Worm (Caenorhabditis elegans) whole organism, midembryonic: ENCODE data around the gene Y61A9LA.1.

ENCODE experiments used
- T22C8.4 ChIP-seq: fragments of 200-800 bp; sonication (Bioruptor generic); IDR thresholded peaks from 2 replicates; pipeline ENCODE4 v1.3.6; 2022; ENCODE audit warnings: missing genetic modification characterization, missing compliant biosample characterization
- cog-1 ChIP-seq: sonication (generic microtip); optimal IDR thresholded peaks from 2 replicates; lab custom pipeline; 2016; ENCODE audit warnings: missing genetic modification characterization, missing compliant biosample characterization
- flt-1 ChIP-seq: fragments of 200-800 bp; sonication (Bioruptor generic); IDR thresholded peaks from 2 replicates; pipeline ENCODE4 v1.3.6; 2022; ENCODE audit warnings: missing genetic modification characterization, missing compliant biosample characterization
- klf-2 ChIP-seq: fragments of 200-800 bp; sonication (Bioruptor generic); conservative IDR thresholded peaks from 2 replicates; pipeline ENCODE4 v1.3.6; 2022; ENCODE audit warnings: missing genetic modification reagents, missing genetic modification characterization, missing compliant biosample characterization
- med-1 ChIP-seq: sonication (generic microtip); optimal IDR thresholded peaks from 2 replicates; lab custom pipeline; 2017; ENCODE audit warnings: missing genetic modification characterization, mild to moderate bottlenecking, missing compliant biosample characterization, antibody characterized with exemption, missing genetic modification reagents; ENCODE audit not compliant: insufficient read depth
- ref-1 ChIP-seq: fragments of 200-800 bp; sonication (Bioruptor generic); conservative IDR thresholded peaks from 2 replicates; pipeline ENCODE4 v1.3.6; 2022; ENCODE audit warnings: missing genetic modification reagents, missing genetic modification characterization, missing compliant biosample characterization
- tab-1 ChIP-seq: fragments of 200-800 bp; sonication (Bioruptor generic); IDR thresholded peaks from 2 replicates; pipeline ENCODE4 v1.3.6; 2022; ENCODE audit warnings: missing genetic modification characterization, missing compliant biosample characterization
- ztf-23 ChIP-seq: fragments of 200-800 bp; sonication (Bioruptor generic); IDR thresholded peaks from 2 replicates; pipeline ENCODE4 v1.3.6; 2022; ENCODE audit warnings: missing genetic modification reagents, missing genetic modification characterization, missing compliant biosample characterization
- ztf-29 ChIP-seq: fragments of 200-800 bp; sonication (Bioruptor generic); IDR thresholded peaks from 2 replicates; pipeline ENCODE4 v1.3.6; 2022; ENCODE audit warnings: missing genetic modification reagents, missing genetic modification characterization, missing compliant biosample characterization

Y61A9LA.1 gene

ce11 chrV:4642691-4643090 lies 57.6 kb downstream of the Y61A9LA.1 start, which contains the start of gene soc-1:
TSS of gene soc-1 (plus strand) at chrV:4642952.
- TF ChIP-seq med-1 (no peak), T22C8.4 (GFP tag; lab: Robert Waterston, UW) (no peak), ref-1 (GFP tag; lab: Robert Waterston, UW) (no peak), klf-2 (no peak), tab-1 (GFP tag; lab: Robert Waterston, UW) (no peak), ztf-23 (no peak)

- no peak for TF ChIP-seq ref-1 (GFP tag; lab: Robert Waterston, UW)
- TF ChIP-seq tab-1 (GFP tag; lab: Robert Waterston, UW), result no peak
- no peak for TF ChIP-seq klf-2
- no peak for TF ChIP-seq cog-1 (tag; lab: Kevin White, UChicago)
- no peak for TF ChIP-seq ztf-23
- no peak for TF ChIP-seq med-1
- TF ChIP-seq ztf-29 (GFP tag; lab: Robert Waterston, UW), result no peak
- TF ChIP-seq flt-1 (GFP tag; lab: Robert Waterston, UW), result no peak
- TF ChIP-seq T22C8.4 (GFP tag; lab: Robert Waterston, UW), result no peak
Measured at ce11 chrV:4647279-4647819, 62.2 kb downstream of the Y61A9LA.1 start.

ce11 chrV:4647857-4648256 lies 62.7 kb downstream of the Y61A9LA.1 start, which contains the start of gene F41F3.3:
TSS of gene F41F3.3 (minus strand) at chrV:4648239.
- no peak for TF ChIP-seq cog-1 (tag; lab: Kevin White, UChicago)
- no peak for TF ChIP-seq T22C8.4 (GFP tag; lab: Robert Waterston, UW)
- 0 out of 2 replicates have a peak, but pooled peaks have one; percentile 46 for TF ChIP-seq ztf-23
- TF ChIP-seq tab-1 (GFP tag; lab: Robert Waterston, UW), result 0 out of 2 replicates have a peak, but pooled peaks have one; percentile 25
- peak; percentile 65; the same call in 1 of the 2 replicates for TF ChIP-seq flt-1 (GFP tag; lab: Robert Waterston, UW)

ce11 chrV:4648527-4648926 lies 63.4 kb downstream of the Y61A9LA.1 start, which contains the start of gene F41F3.8:
TSS of gene F41F3.8 (plus strand) at chrV:4648827.
- TF ChIP-seq ztf-29 (GFP tag; lab: Robert Waterston, UW) (no peak), T22C8.4 (GFP tag; lab: Robert Waterston, UW) (no peak), tab-1 (GFP tag; lab: Robert Waterston, UW) (no peak), cog-1 (tag; lab: Kevin White, UChicago) (no peak), ztf-23 (no peak), flt-1 (GFP tag; lab: Robert Waterston, UW) (no peak), ref-1 (GFP tag; lab: Robert Waterston, UW) (no peak), med-1 (no peak), klf-2 (no peak)

- TF ChIP-seq med-1, result no peak
- no peak for TF ChIP-seq ref-1 (GFP tag; lab: Robert Waterston, UW)
- TF ChIP-seq ztf-29 (GFP tag; lab: Robert Waterston, UW), result no peak
- no peak for TF ChIP-seq ztf-23
- TF ChIP-seq tab-1 (GFP tag; lab: Robert Waterston, UW), result no peak
- no peak for TF ChIP-seq cog-1 (tag; lab: Kevin White, UChicago)
- no peak for TF ChIP-seq klf-2
- TF ChIP-seq flt-1 (GFP tag; lab: Robert Waterston, UW), result no peak
- no peak for TF ChIP-seq T22C8.4 (GFP tag; lab: Robert Waterston, UW)
Measured at ce11 chrV:4649649-4650384, 64.7 kb downstream of the Y61A9LA.1 start.

- no peak for TF ChIP-seq ref-1 (GFP tag; lab: Robert Waterston, UW)
- no peak for TF ChIP-seq klf-2
- TF ChIP-seq cog-1 (tag; lab: Kevin White, UChicago), result no peak
- TF ChIP-seq med-1, result no peak
- TF ChIP-seq tab-1 (GFP tag; lab: Robert Waterston, UW), result no peak
- no peak for TF ChIP-seq ztf-29 (GFP tag; lab: Robert Waterston, UW)
- TF ChIP-seq T22C8.4 (GFP tag; lab: Robert Waterston, UW), result no peak
- no peak for TF ChIP-seq ztf-23
- TF ChIP-seq flt-1 (GFP tag; lab: Robert Waterston, UW), result no peak
Measured at ce11 chrV:4651480-4651879, 66.4 kb downstream of the Y61A9LA.1 start.
